Worm (Caenorhabditis elegans) whole organism, L2 larva: ENCODE data around the gene moc-1.

Experiments
- ama-1 ChIP-seq: fragments of 150-350 bp; optimal IDR thresholded peaks from 2 replicates; lab custom pipeline; 2018; ENCODE audit warnings: inconsistent platforms
- ceh-82 ChIP-seq: fragments of 150-350 bp; optimal IDR thresholded peaks from 2 replicates; lab custom pipeline; 2014; ENCODE audit warnings: missing biosample characterization, missing genetic modification characterization
- elt-1 ChIP-seq: fragments of 150-350 bp; optimal IDR thresholded peaks from 2 replicates; lab custom pipeline; 2014; ENCODE audit warnings: missing biosample characterization, missing genetic modification characterization
- lsy-2 ChIP-seq, 2 experiments: fragments of 150-350 bp in 1 of 2; sonication (generic microtip) in 1 of 2; optimal IDR thresholded peaks; 2 replicates each; lab custom pipeline; 2014 to 2017; ENCODE audit warnings: missing biosample characterization in 2 of 2, missing genetic modification characterization in 2 of 2
- mdl-1 ChIP-seq, 2 experiments: fragments of 150-350 bp in 1 of 2; sonication (generic microtip) in 1 of 2; optimal IDR thresholded peaks; 2 replicates each; lab custom pipeline; 2017; ENCODE audit warnings: missing biosample characterization in 2 of 2, missing genetic modification characterization in 2 of 2
- nhr-237 ChIP-seq: fragments of 150-350 bp; optimal IDR thresholded peaks from 2 replicates; lab custom pipeline; 2014; ENCODE audit warnings: missing biosample characterization, missing genetic modification characterization
- nhr-6 ChIP-seq: fragments of 150-350 bp; optimal IDR thresholded peaks from 2 replicates; lab custom pipeline; 2014; ENCODE audit warnings: missing biosample characterization, missing genetic modification characterization
- skn-1 ChIP-seq: sonication (generic microtip); optimal IDR thresholded peaks from 2 replicates; lab custom pipeline; 2017; ENCODE audit warnings: missing biosample characterization, missing genetic modification characterization

DNA sequence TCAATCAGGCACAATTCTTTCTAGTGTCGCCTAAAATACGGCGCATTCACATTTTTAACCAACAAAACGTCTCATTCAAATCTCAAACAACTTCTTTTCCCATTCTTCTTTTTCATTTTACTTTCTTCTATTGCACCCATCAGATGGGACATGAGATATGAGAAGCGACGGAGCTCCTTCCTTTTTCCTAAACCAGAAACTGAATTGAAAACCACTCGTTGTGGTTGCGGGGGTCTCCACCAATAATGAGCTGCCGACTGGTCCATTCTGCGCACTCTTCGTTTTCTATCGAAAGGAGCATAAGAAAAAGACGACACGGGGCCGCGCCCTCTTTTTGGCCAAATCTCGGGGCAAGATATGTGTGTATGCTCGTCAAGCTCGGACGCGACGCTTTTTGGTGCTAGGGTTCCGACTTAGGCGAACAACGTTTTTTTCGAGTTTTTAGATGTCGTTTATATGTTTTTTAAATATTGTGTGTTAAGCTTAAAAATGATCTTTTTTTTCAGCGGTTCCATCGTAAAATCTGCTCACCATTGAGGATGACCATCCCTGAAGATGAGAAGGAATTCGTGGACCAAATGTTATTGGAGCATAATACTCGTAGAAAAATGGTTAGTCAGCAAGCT is 16.0 kb upstream of the moc-1 start, which contains the start of gene F09B9.5:
- TF ChIP-seq nhr-237 (tag; lab: Kevin White, UChicago) (no peak), elt-1 (tag; lab: Kevin White, UChicago) (no peak), ama-1 (lab: Kevin White, UChicago) (no peak), lsy-2 (tag; optimal IDR thresholded peaks at IDR 0.05; lab: Kevin White, UChicago) (no peak), skn-1 (no peak), nhr-6 (tag; lab: Kevin White, UChicago) (no peak), mdl-1 (tag; optimal IDR thresholded peaks at IDR 0.05; lab: Kevin White, UChicago) (no peak), ceh-82 (tag; lab: Kevin White, UChicago) (no peak)
